Fruit fly (Drosophila melanogaster): ENCODE data around the gene LIMK1.
A peak's percentile ranks its signal among the peaks of the same experiment; 100 is the strongest.

LIMK1 gene

dm6 chrX:12582661-12582983 lies 9.4 kb downstream of the LIMK1 start:
- TF ChIP-seq CG8119 (GFP tag; IDR thresholded peaks at IDR 0.05): no peak
- no peak for TF ChIP-seq CG34406 (GFP tag; optimal IDR thresholded peaks at IDR 0.05)
- peak; percentile 20 for TF ChIP-seq CG6276 (GFP tag; optimal IDR thresholded peaks at IDR 0.05)
- no peak for TF ChIP-seq CG6808 (GFP tag; optimal IDR thresholded peaks at IDR 0.05)
- no peak for TF ChIP-seq CG31627 (GFP tag; optimal IDR thresholded peaks at IDR 0.05)
- no peak for TF ChIP-seq pdm3 (GFP tag; optimal IDR thresholded peaks at IDR 0.05)
- no peak for TF ChIP-seq CG6854 (GFP tag; optimal IDR thresholded peaks at IDR 0.05)

dm6 chrX:12581894-12582293 lies 10.1 kb downstream of the LIMK1 start:
- TF ChIP-seq fd59A (GFP tag; optimal IDR thresholded peaks at IDR 0.05): no peak
- TF ChIP-seq cyc (GFP tag; optimal IDR thresholded peaks at IDR 0.05): no peak
- TF ChIP-seq OdsH (GFP tag; optimal IDR thresholded peaks at IDR 0.05): no peak
- no peak for TF ChIP-seq Sox102F (GFP tag; optimal IDR thresholded peaks at IDR 0.05)
- no peak for TF ChIP-seq Met (GFP tag; optimal IDR thresholded peaks at IDR 0.05)
- TF ChIP-seq CG15336 (GFP tag; IDR thresholded peaks at IDR 0.05): no peak

- no peak for TF ChIP-seq Sox15 (GFP tag; optimal IDR thresholded peaks at IDR 0.05)
- TF ChIP-seq CG10631 (GFP tag; optimal IDR thresholded peaks at IDR 0.05): no peak
- TF ChIP-seq CG6276 (GFP tag; optimal IDR thresholded peaks at IDR 0.05): no peak
- TF ChIP-seq fd85E (GFP tag; optimal IDR thresholded peaks at IDR 0.05): no peak
- TF ChIP-seq CG4318 (GFP tag; optimal IDR thresholded peaks at IDR 0.05): no peak
- no peak for TF ChIP-seq CG8632 (GFP tag; optimal IDR thresholded peaks at IDR 0.05)
- TF ChIP-seq spab (GFP tag; optimal IDR thresholded peaks at IDR 0.05): no peak
- TF ChIP-seq CG3919 (GFP tag; optimal IDR thresholded peaks at IDR 0.05): no peak
- TF ChIP-seq Hr38 (GFP tag; optimal IDR thresholded peaks at IDR 0.05): no peak
- TF ChIP-seq svp (GFP tag): no peak
- no peak for TF ChIP-seq CG9139 (GFP tag; optimal IDR thresholded peaks at IDR 0.05)
- no peak for TF ChIP-seq salr (GFP tag; optimal IDR thresholded peaks at IDR 0.05)
- no peak for TF ChIP-seq Eip78C (GFP tag)
- TF ChIP-seq ss (GFP tag; optimal IDR thresholded peaks at IDR 0.05): no peak
- no peak for TF ChIP-seq net (GFP tag; optimal IDR thresholded peaks at IDR 0.05)
These were observed 10.7 kb downstream of the LIMK1 start for dm6 chrX:12581305-12581676.

- TF ChIP-seq salr (GFP tag; optimal IDR thresholded peaks at IDR 0.05) (no peak), CG4318 (GFP tag; optimal IDR thresholded peaks at IDR 0.05) (no peak), net (GFP tag; optimal IDR thresholded peaks at IDR 0.05) (no peak), ss (GFP tag; optimal IDR thresholded peaks at IDR 0.05) (no peak), CG9139 (GFP tag; optimal IDR thresholded peaks at IDR 0.05) (no peak), CG11902 (GFP tag; optimal IDR thresholded peaks at IDR 0.05) (peak; percentile 14), CG10669 (GFP tag; optimal IDR thresholded peaks at IDR 0.05) (peak; percentile 30), cyc (GFP tag; optimal IDR thresholded peaks at IDR 0.05) (no peak), CG3919 (GFP tag; optimal IDR thresholded peaks at IDR 0.05) (no peak), Eip93F (GFP tag; optimal IDR thresholded peaks at IDR 0.05) (no peak), spab (GFP tag; optimal IDR thresholded peaks at IDR 0.05) (no peak), svp (GFP tag) (peak; percentile 98), Gug (GFP tag; IDR thresholded peaks at IDR 0.05) (no peak), Ets21C (GFP tag; optimal IDR thresholded peaks at IDR 0.05) (no peak), CG6808 (GFP tag; optimal IDR thresholded peaks at IDR 0.05) (no peak), CG1621 (tag; optimal IDR thresholded peaks at IDR 0.05) (no peak), CG6163 (GFP tag; IDR thresholded peaks at IDR 0.05) (0 out of 3 replicates have a peak, but pooled peaks have one; percentile 28), CG6792 (GFP tag; optimal IDR thresholded peaks at IDR 0.05) (no peak), Smox (GFP tag; optimal IDR thresholded peaks at IDR 0.05) (no peak), Blimp-1 (GFP tag; optimal IDR thresholded peaks at IDR 0.05) (no peak), acj6 (GFP tag; optimal IDR thresholded peaks at IDR 0.05) (no peak), CG8319 (GFP tag; optimal IDR thresholded peaks at IDR 0.05) (no peak), CG8119 (GFP tag; IDR thresholded peaks at IDR 0.05) (no peak; the same call in 2 of the 3 replicates), achi (GFP tag; optimal IDR thresholded peaks at IDR 0.05) (peak; percentile 33), Hr39 (GFP tag; optimal IDR thresholded peaks at IDR 0.05) (peak; percentile 35), esn (GFP tag; optimal IDR thresholded peaks at IDR 0.05) (peak; percentile 2), Met (GFP tag; optimal IDR thresholded peaks at IDR 0.05) (peak; percentile 4), CG32006 (GFP tag; optimal IDR thresholded peaks at IDR 0.05) (peak; percentile 51), Sox102F (GFP tag; optimal IDR thresholded peaks at IDR 0.05) (no peak), CG8632 (GFP tag; optimal IDR thresholded peaks at IDR 0.05) (no peak), Lpt (GFP tag; optimal IDR thresholded peaks at IDR 0.05) (no peak)
These were observed 11.3 kb downstream of the LIMK1 start for dm6 chrX:12580498-12581304.

Data from whole organism, prepupa.